Fruit fly (Drosophila melanogaster) whole organism, embryonic: Measurements from ENCODE around the gene Hmbs.
A peak's percentile ranks its signal among the peaks of the same experiment; 100 is the strongest.

Source experiments
- Abd-B ChIP-seq: fragments of 200-800 bp; sonication (Bioruptor generic); optimal IDR thresholded peaks from 2 replicates; lab custom pipeline; 2018; ENCODE audit warnings: missing biosample characterization, mild to moderate bottlenecking, missing genetic modification characterization, moderate library complexity
- Atf6 ChIP-seq: fragments of 200-800 bp; sonication (Bioruptor generic); IDR thresholded peaks from 2 replicates; pipeline ENCODE4 v1.3.6; 2022; ENCODE audit warnings: missing biosample characterization, missing genetic modification characterization
- CG10209 ChIP-seq: fragments of 200-800 bp; sonication (Bioruptor generic); optimal IDR thresholded peaks from 3 replicates; lab custom pipeline; 2017; ENCODE audit warnings: missing biosample characterization, mild to moderate bottlenecking, missing genetic modification characterization, missing genetic modification reagents
- CG10366 ChIP-seq: fragments of 200-800 bp; sonication (Bioruptor generic); IDR thresholded peaks from 2 replicates; pipeline ENCODE4 v1.3.6; 2022; ENCODE audit warnings: missing biosample characterization, missing genetic modification characterization
- CG10431 ChIP-seq: fragments of 200-800 bp; sonication (Bioruptor generic); optimal IDR thresholded peaks from 3 replicates; lab custom pipeline; 2018; ENCODE audit warnings: missing biosample characterization, mild to moderate bottlenecking, missing genetic modification characterization
- CG10979 ChIP-seq: fragments of 200-800 bp; sonication (Bioruptor generic); optimal IDR thresholded peaks from 2 replicates; lab custom pipeline; 2018; ENCODE audit warnings: missing biosample characterization, mild to moderate bottlenecking, missing genetic modification characterization, moderate library complexity
- CG12104 ChIP-seq: fragments of 200-800 bp; sonication (Bioruptor generic); optimal IDR thresholded peaks from 3 replicates; lab custom pipeline; 2016; ENCODE audit warnings: missing biosample characterization, missing genetic modification characterization
- CG12769 ChIP-seq: fragments of 200-800 bp; sonication (Bioruptor generic); optimal IDR thresholded peaks from 2 replicates; lab custom pipeline; 2019; ENCODE audit warnings: missing biosample characterization, mild to moderate bottlenecking, missing genetic modification characterization, moderate library complexity
- CG13624 ChIP-seq: fragments of 200-800 bp; sonication (Bioruptor generic); optimal IDR thresholded peaks from 2 replicates; lab custom pipeline; 2016; ENCODE audit warnings: missing biosample characterization, missing genetic modification characterization
- CG14014 ChIP-seq: fragments of 200-800 bp; sonication (Bioruptor generic); IDR thresholded peaks from 2 replicates; pipeline ENCODE4 v1.3.6; 2022; ENCODE audit warnings: missing biosample characterization, missing genetic modification characterization
- CG1529 ChIP-seq: fragments of 200-800 bp; sonication (Bioruptor generic); optimal IDR thresholded peaks from 3 replicates; lab custom pipeline; 2018; ENCODE audit warnings: missing biosample characterization, missing genetic modification characterization
- CG15514 ChIP-seq: fragments of 200-800 bp; sonication (Bioruptor generic); optimal IDR thresholded peaks from 3 replicates; lab custom pipeline; 2017; ENCODE audit warnings: missing biosample characterization, missing genetic modification characterization, mild to moderate bottlenecking, moderate library complexity, missing genetic modification reagents
- CG15696 ChIP-seq: fragments of 200-800 bp; sonication (Bioruptor generic); optimal IDR thresholded peaks from 2 replicates; lab custom pipeline; 2019; ENCODE audit warnings: missing biosample characterization, mild to moderate bottlenecking, missing genetic modification characterization, moderate library complexity
- CG1602 ChIP-seq: fragments of 200-800 bp; sonication (Bioruptor generic); optimal IDR thresholded peaks from 3 replicates; lab custom pipeline; 2016; ENCODE audit warnings: missing biosample characterization, missing genetic modification characterization
- CG1647 ChIP-seq: fragments of 200-800 bp; sonication (Bioruptor generic); optimal IDR thresholded peaks from 3 replicates; lab custom pipeline; 2016; ENCODE audit warnings: missing biosample characterization, missing genetic modification characterization
- CG16815 ChIP-seq: fragments of 200-800 bp; sonication (Bioruptor generic); optimal IDR thresholded peaks from 3 replicates; lab custom pipeline; 2017; ENCODE audit warnings: missing biosample characterization, mild to moderate bottlenecking, missing genetic modification characterization
- CG17361 ChIP-seq: fragments of 200-800 bp; sonication (Bioruptor generic); IDR thresholded peaks from 3 replicates; pipeline ENCODE4 v1.3.6; 2022; ENCODE audit warnings: missing biosample characterization, missing genetic modification characterization
- CG17612 ChIP-seq: fragments of 200-800 bp; sonication (Bioruptor generic); IDR thresholded peaks from 2 replicates; pipeline ENCODE4 v1.3.6; 2022; ENCODE audit warnings: missing biosample characterization, missing genetic modification characterization
- CG17829 ChIP-seq: fragments of 200-800 bp; optimal IDR thresholded peaks from 2 replicates; lab custom pipeline; 2019; ENCODE audit warnings: missing biosample characterization, mild to moderate bottlenecking, missing genetic modification characterization, moderate library complexity
- CG18764 ChIP-seq: fragments of 200-800 bp; sonication (Bioruptor generic); optimal IDR thresholded peaks from 3 replicates; lab custom pipeline; 2016; ENCODE audit warnings: missing biosample characterization, missing genetic modification characterization
- CG30403 ChIP-seq: fragments of 200-800 bp; sonication (Bioruptor generic); optimal IDR thresholded peaks from 3 replicates; lab custom pipeline; 2016; ENCODE audit warnings: missing biosample characterization, missing genetic modification characterization
- CG30431 ChIP-seq: fragments of 200-800 bp; sonication (Bioruptor generic); optimal IDR thresholded peaks from 2 replicates; lab custom pipeline; 2017; ENCODE audit warnings: missing biosample characterization, missing genetic modification characterization
- CG3726 ChIP-seq: fragments of 200-800 bp; sonication (Bioruptor generic); IDR thresholded peaks from 3 replicates; pipeline ENCODE4, ENCODE4 v1.3.6; 2022; ENCODE audit warnings: missing biosample characterization, missing genetic modification characterization
- CG3838 ChIP-seq: fragments of 200-800 bp; sonication (Bioruptor generic); optimal IDR thresholded peaks from 3 replicates; lab custom pipeline; 2016; ENCODE audit warnings: missing biosample characterization, missing genetic modification characterization
- CG4360 ChIP-seq: fragments of 200-800 bp; sonication (Bioruptor generic); IDR thresholded peaks from 2 replicates; pipeline ENCODE4 v1.3.6; 2022; ENCODE audit warnings: missing biosample characterization, missing genetic modification characterization
- CrebB ChIP-seq: fragments of 200-800 bp; sonication (Bioruptor generic); optimal IDR thresholded peaks from 3 replicates; lab custom pipeline; 2018; ENCODE audit warnings: missing biosample characterization, mild to moderate bottlenecking, missing genetic modification characterization
- Dek ChIP-seq: fragments of 200-800 bp; sonication (Bioruptor generic); optimal IDR thresholded peaks from 3 replicates; lab custom pipeline; 2019; ENCODE audit warnings: missing biosample characterization, mild to moderate bottlenecking, missing genetic modification characterization, moderate library complexity
- ERR ChIP-seq: fragments of 200-800 bp; sonication (Bioruptor generic); optimal IDR thresholded peaks from 2 replicates; lab custom pipeline; 2016; ENCODE audit warnings: missing biosample characterization, missing genetic modification characterization
- Ets97D ChIP-seq: fragments of 200-800 bp; sonication (Bioruptor generic); optimal IDR thresholded peaks from 3 replicates; lab custom pipeline; 2016; ENCODE audit warnings: missing biosample characterization, missing genetic modification characterization
- Hand ChIP-seq: fragments of 200-800 bp; sonication (Bioruptor generic); optimal IDR thresholded peaks from 2 replicates; lab custom pipeline; 2017; ENCODE audit warnings: mild to moderate bottlenecking, missing biosample characterization, missing genetic modification reagents, missing genetic modification characterization
- Lhr ChIP-seq: fragments of 200-800 bp; sonication (Bioruptor generic); optimal IDR thresholded peaks from 3 replicates; lab custom pipeline; 2017; ENCODE audit warnings: mild to moderate bottlenecking, missing biosample characterization, missing genetic modification reagents, missing genetic modification characterization
- Mad ChIP-seq: fragments of 200-800 bp; sonication (Bioruptor generic); optimal IDR thresholded peaks from 2 replicates; lab custom pipeline; 2016; ENCODE audit warnings: missing biosample characterization, missing genetic modification characterization
- Meics ChIP-seq: fragments of 200-800 bp; sonication (Bioruptor generic); optimal IDR thresholded peaks from 2 replicates; lab custom pipeline; 2017; ENCODE audit warnings: missing biosample characterization, mild to moderate bottlenecking, missing genetic modification characterization
- Mes4 ChIP-seq: fragments of 200-800 bp; sonication (Bioruptor generic); optimal IDR thresholded peaks from 2 replicates; lab custom pipeline; 2016; ENCODE audit warnings: missing biosample characterization, missing genetic modification characterization
- Ptx1 ChIP-seq: fragments of 200-800 bp; sonication (Bioruptor generic); IDR thresholded peaks from 2 replicates; pipeline ENCODE4 v1.3.6; 2022; ENCODE audit warnings: missing biosample characterization, missing genetic modification characterization
- Rfx ChIP-seq: fragments of 200-800 bp; sonication (Bioruptor generic); IDR thresholded peaks from 2 replicates; pipeline ENCODE4 v1.3.6; 2022; ENCODE audit warnings: missing biosample characterization, missing genetic modification characterization
- bab2 ChIP-seq: fragments of 200-800 bp; sonication (Bioruptor generic); optimal IDR thresholded peaks from 2 replicates; lab custom pipeline; 2016; ENCODE audit warnings: missing biosample characterization, missing genetic modification characterization
- bowl ChIP-seq: fragments of 200-800 bp; sonication (Bioruptor generic); IDR thresholded peaks from 2 replicates; pipeline ENCODE4 v1.3.6; 2022; ENCODE audit warnings: missing biosample characterization, missing genetic modification characterization
- gem ChIP-seq: fragments of 200-800 bp; sonication (Bioruptor generic); optimal IDR thresholded peaks from 2 replicates; lab custom pipeline; 2019; ENCODE audit warnings: missing biosample characterization, mild to moderate bottlenecking, missing genetic modification characterization, moderate library complexity
- gro ChIP-seq: fragments of 200-800 bp; sonication (Bioruptor generic); optimal IDR thresholded peaks from 2 replicates; lab custom pipeline; 2016; ENCODE audit warnings: missing biosample characterization, missing genetic modification characterization
- gt ChIP-seq: fragments of 200-800 bp; sonication (Bioruptor generic); IDR thresholded peaks from 2 replicates; pipeline ENCODE4 v1.3.6; 2022; ENCODE audit warnings: missing biosample characterization, missing genetic modification characterization
- inv ChIP-seq: fragments of 200-800 bp; sonication (Bioruptor generic); IDR thresholded peaks from 2 replicates; pipeline ENCODE4 v1.3.6; 2022; ENCODE audit warnings: missing biosample characterization, missing genetic modification characterization; ENCODE audit not compliant: partially characterized antibody
- mirr ChIP-seq: fragments of 200-800 bp; sonication (Bioruptor generic); optimal IDR thresholded peaks from 3 replicates; lab custom pipeline; 2018; ENCODE audit warnings: missing biosample characterization, mild to moderate bottlenecking, missing genetic modification characterization
- nerfin-1 ChIP-seq: fragments of 200-800 bp; sonication (Bioruptor generic); optimal IDR thresholded peaks from 3 replicates; lab custom pipeline; 2019; ENCODE audit warnings: missing biosample characterization, mild to moderate bottlenecking, missing genetic modification characterization, moderate library complexity
- nom ChIP-seq: fragments of 200-800 bp; sonication (Bioruptor generic); optimal IDR thresholded peaks from 2 replicates; lab custom pipeline; 2017; ENCODE audit warnings: missing biosample characterization, missing genetic modification characterization, mild to moderate bottlenecking, moderate library complexity, missing genetic modification reagents
- pum ChIP-seq: fragments of 200-800 bp; sonication (Bioruptor generic); optimal IDR thresholded peaks from 2 replicates; lab custom pipeline; 2016; ENCODE audit warnings: missing biosample characterization, missing genetic modification characterization
- ranshi ChIP-seq: fragments of 200-800 bp; sonication (Bioruptor generic); IDR thresholded peaks from 2 replicates; pipeline ENCODE4 v1.3.6; 2022; ENCODE audit warnings: missing biosample characterization, missing genetic modification characterization
- sima ChIP-seq: fragments of 200-800 bp; sonication (Bioruptor generic); optimal IDR thresholded peaks from 2 replicates; lab custom pipeline; 2016; ENCODE audit warnings: missing biosample characterization, missing genetic modification characterization
- sna ChIP-seq: fragments of 200-800 bp; sonication (Bioruptor generic); IDR thresholded peaks from 2 replicates; pipeline ENCODE4 v1.3.6; 2022; ENCODE audit warnings: missing biosample characterization, missing genetic modification characterization; ENCODE audit not compliant: partially characterized antibody
- vnd ChIP-seq: fragments of 200-800 bp; sonication (Bioruptor generic); IDR thresholded peaks from 3 replicates; pipeline ENCODE4 v1.3.6; 2022; ENCODE audit warnings: missing biosample characterization, missing genetic modification characterization; ENCODE audit not compliant: partially characterized antibody
- z ChIP-seq: fragments of 200-800 bp; sonication (Bioruptor generic); IDR thresholded peaks from 3 replicates; pipeline ENCODE4 v1.3.6; 2022; ENCODE audit warnings: missing biosample characterization, missing genetic modification characterization

Hmbs gene

DNA sequence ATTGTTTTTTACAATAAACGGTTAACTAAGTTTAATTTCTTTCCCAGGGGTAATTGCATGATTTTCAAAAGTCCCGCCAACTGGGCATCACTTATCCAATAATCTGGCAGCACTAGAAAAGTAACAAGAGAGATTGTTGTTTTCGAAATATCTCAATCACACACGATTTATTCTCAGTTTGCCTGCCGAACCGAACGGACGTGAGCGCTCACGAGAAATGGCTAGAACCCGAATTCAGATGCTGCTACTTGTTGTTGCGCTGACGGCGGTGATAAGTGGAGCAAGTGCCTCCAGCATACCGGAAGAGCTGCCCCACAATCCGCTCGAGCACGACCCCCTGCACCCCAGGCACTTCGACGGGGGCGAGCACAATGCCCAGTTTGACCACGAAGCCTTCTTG lies 36.2 kb upstream of the Hmbs start, which contains the start of gene scf (continued):
- TF ChIP-seq pum (GFP tag; lab: Kevin White, UChicago) (no peak), CG18764 (GFP tag; lab: Kevin White, UChicago) (no peak), z (GFP tag; lab: Robert Waterston, UW) (peak; percentile 57; the same call in 1 of the 3 replicates), Dek (tag; lab: Kevin White, UChicago) (no peak), bowl (GFP tag; lab: Robert Waterston, UW) (0 out of 2 replicates have a peak, but pooled peaks have one; percentile 7), CG1529 (GFP tag; lab: Kevin White, UChicago) (no peak), gt (GFP tag; lab: Robert Waterston, UW) (no peak), sna (peak; percentile 15; the same call in 1 of the 2 replicates), vnd (GFP tag; lab: Robert Waterston, UW) (peak; percentile 44; the same call in 1 of the 3 replicates), CG15696 (tag; lab: Kevin White, UChicago) (no peak), ranshi (peak; percentile 37; the same call in 1 of the 2 replicates), CG1647 (no peak), CG4360 (GFP tag; lab: Robert Waterston, UW) (peak; percentile 53; the same call in 1 of the 2 replicates), CG12104 (no peak), CG13624 (GFP tag; lab: Kevin White, UChicago) (peak; percentile 11), CG16815 (GFP tag; lab: Kevin White, UChicago) (no peak), nerfin-1 (tag; lab: Kevin White, UChicago) (no peak), CG1602 (no peak), bab2 (GFP tag; lab: Kevin White, UChicago) (no peak), Rfx (peak; percentile 59), CrebB (tag; lab: Kevin White, UChicago) (no peak), ERR (no peak), Mad (GFP tag; lab: Kevin White, UChicago) (no peak), Mes4 (GFP tag; lab: Kevin White, UChicago) (no peak), CG15514 (GFP tag; lab: Kevin White, UChicago) (peak; percentile 96), CG12769 (no peak), CG3726 (GFP tag; lab: Robert Waterston, UW) (no peak), Ets97D (GFP tag; lab: Kevin White, UChicago) (no peak), CG10209 (GFP tag; lab: Kevin White, UChicago) (no peak), nom (GFP tag; lab: Kevin White, UChicago) (peak; percentile 38), CG10366 (no peak), Hand (GFP tag; lab: Kevin White, UChicago) (no peak), Ptx1 (GFP tag; lab: Robert Waterston, UW) (no peak), Lhr (GFP tag; lab: Kevin White, UChicago) (no peak), mirr (GFP tag; lab: Kevin White, UChicago) (peak; percentile 31), Meics (GFP tag; lab: Kevin White, UChicago) (no peak), CG14014 (GFP tag; lab: Robert Waterston, UW) (0 out of 2 replicates have a peak, but pooled peaks have one; percentile 34), gem (no peak), CG3838 (GFP tag; lab: Kevin White, UChicago) (no peak), CG10979 (tag; lab: Kevin White, UChicago) (no peak), CG30431 (GFP tag; lab: Kevin White, UChicago) (no peak), gro (GFP tag; lab: Kevin White, UChicago) (peak; percentile 60), CG10431 (GFP tag; lab: Kevin White, UChicago) (no peak), CG17612 (GFP tag; lab: Robert Waterston, UW) (no peak), CG30403 (GFP tag; lab: Kevin White, UChicago) (no peak), Abd-B (GFP tag; lab: Kevin White, UChicago) (no peak), CG17829 (tag; lab: Kevin White, UChicago) (peak; percentile 56), sima (no peak), inv (no peak; the same call in 1 of the 2 replicates), CG17361 (GFP tag; lab: Robert Waterston, UW) (no peak), Atf6 (GFP tag; lab: Robert Waterston, UW) (0 out of 2 replicates have a peak, but pooled peaks have one; percentile 24)
